Worm (Caenorhabditis elegans): Measurements from ENCODE around the gene str-56.

DNA sequence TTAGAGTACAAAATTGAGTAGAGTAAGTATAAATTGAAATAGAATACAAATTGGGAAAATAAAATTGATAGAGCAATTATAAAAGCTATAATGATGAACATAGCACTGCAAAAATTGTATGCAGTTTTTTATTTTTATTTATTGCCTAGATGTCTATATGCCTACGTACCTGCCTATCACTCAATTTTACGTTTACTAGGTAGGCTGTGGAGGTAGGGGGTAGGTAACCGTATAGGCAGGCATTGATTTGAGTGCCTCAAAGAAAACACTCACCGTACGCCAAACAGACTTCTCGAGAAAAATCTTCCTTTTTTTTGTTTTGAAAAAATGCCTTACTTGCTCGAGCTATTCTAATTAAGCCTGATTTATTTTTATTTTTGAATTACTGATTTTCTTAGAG is 40.8 kb upstream of the str-56 start, which contains the start of gene srbc-56:
- TF ChIP-seq tbx-2 (tag; optimal IDR thresholded peaks at IDR 0.05) (no peak), K09A11.1 (tag; optimal IDR thresholded peaks at IDR 0.05; ENCODE audit: insufficient read depth) (no peak), fkh-10 (GFP tag; optimal IDR thresholded peaks at IDR 0.05) (no peak), sox-4 (tag; optimal IDR thresholded peaks at IDR 0.05) (no peak), unc-55 (GFP tag; optimal IDR thresholded peaks at IDR 0.05) (no peak), C38D4.7 (GFP tag; optimal IDR thresholded peaks at IDR 0.05) (no peak), ceh-14 (tag; optimal IDR thresholded peaks at IDR 0.05) (no peak)
